Worm (Caenorhabditis elegans): ENCODE data around the gene nhr-63.

nhr-63 gene

ce11 chrV:15982733-15983344 is 19.5 kb upstream of the nhr-63 start, which contains the start of the genes fbxa-99 and F36G9.13 (continued):
- TF ChIP-seq daf-12 (tag; optimal IDR thresholded peaks at IDR 0.05), result no peak
- peak; percentile 41 for TF ChIP-seq dmd-6 (GFP tag; IDR thresholded peaks at IDR 0.05)
- peak; percentile 21 for TF ChIP-seq hlh-11 (tag; optimal IDR thresholded peaks at IDR 0.05)
- TF ChIP-seq pha-4 (GFP tag; IDR thresholded peaks at IDR 0.05), result no peak
- no peak for TF ChIP-seq pha-4 (tag; optimal IDR thresholded peaks at IDR 0.05)
- no peak for TF ChIP-seq tag-97 (GFP tag; IDR thresholded peaks at IDR 0.05)
- no peak for TF ChIP-seq madf-9 (GFP tag; conservative IDR thresholded peaks at IDR 0.05)
- TF ChIP-seq daf-8 (GFP tag; IDR thresholded peaks at IDR 0.05), result no peak
- no peak for TF ChIP-seq unc-130 (GFP tag; optimal IDR thresholded peaks at IDR 0.05)

- no peak for TF ChIP-seq nhr-6 (tag; optimal IDR thresholded peaks at IDR 0.05)
- TF ChIP-seq nhr-237 (tag; optimal IDR thresholded peaks at IDR 0.05), result no peak
- TF ChIP-seq aha-1 (tag), result peak; percentile 15
Measured at ce11 chrV:15988074-15988473, 14.3 kb upstream of the nhr-63 start, which contains the start of gene F36G9.15. Gene F36G9.15, minus strand, starts transcription at chrV:15988174.

- peak; percentile 2 for TF ChIP-seq aha-1 (tag)
Measured at ce11 chrV:15991850-15992249, 10.5 kb upstream of the nhr-63 start, which contains the start of gene C06C6.7. Gene C06C6.7, plus strand, starts transcription at chrV:15992150.

- no peak for TF ChIP-seq daf-8 (GFP tag; IDR thresholded peaks at IDR 0.05)
- peak; percentile 24 for TF ChIP-seq aha-1 (tag)
- TF ChIP-seq snpc-4 (tag; optimal IDR thresholded peaks at IDR 0.05), result no peak
- no peak for TF ChIP-seq set-16 (GFP tag; IDR thresholded peaks at IDR 0.05)
- no peak for TF ChIP-seq F44E2.7 (GFP tag; IDR thresholded peaks at IDR 0.05)
- TF ChIP-seq nhr-102 (tag; optimal IDR thresholded peaks at IDR 0.05), result no peak
- TF ChIP-seq mdl-1 (tag; optimal IDR thresholded peaks at IDR 0.05), result no peak
- TF ChIP-seq zip-11 (GFP tag; IDR thresholded peaks at IDR 0.05), result no peak
Measured at ce11 chrV:15996655-15997186, 5.7 kb upstream of the nhr-63 start, which contains the start of the genes C06C6.9 and C06C6.8. Gene C06C6.9, minus strand, starts transcription at chrV:15996755. Gene C06C6.8, plus strand, starts transcription at chrV:15997136.

- TF ChIP-seq F10B5.3 (tag; optimal IDR thresholded peaks at IDR 0.05) (no peak), mdl-1 (tag; optimal IDR thresholded peaks at IDR 0.05) (peak; percentile 1 to 73), daf-19 (GFP tag; conservative IDR thresholded peaks at IDR 0.05) (0 out of 2 replicates have a peak, but pooled peaks have one; percentile 51), nhr-77 (tag; optimal IDR thresholded peaks at IDR 0.05) (peak; percentile 66), Y48G9A.11 (GFP tag; IDR thresholded peaks at IDR 0.05) (no peak), ztf-11 (tag; optimal IDR thresholded peaks at IDR 0.05) (no peak), nhr-10 (tag; optimal IDR thresholded peaks at IDR 0.05) (no peak), dmd-6 (GFP tag; IDR thresholded peaks at IDR 0.05) (peak; percentile 90), mxl-3 (GFP tag; optimal IDR thresholded peaks at IDR 0.05) (peak; percentile 14), nhr-48 (tag; optimal IDR thresholded peaks at IDR 0.05) (peak; percentile 44), lin-15B (tag; optimal IDR thresholded peaks at IDR 0.05) (no peak), attf-4 (tag; optimal IDR thresholded peaks at IDR 0.05) (no peak), dve-1 (tag; optimal IDR thresholded peaks at IDR 0.05; ENCODE audit: insufficient read depth) (peak; percentile 85), F44E2.7 (GFP tag; IDR thresholded peaks at IDR 0.05) (no peak), jun-1 (tag; optimal IDR thresholded peaks at IDR 0.05) (peak; percentile 18), unc-62 (GFP tag; optimal IDR thresholded peaks at IDR 0.05 in 1 of 2) (peak in 1 of 2 experiments; percentile 1), unc-62 (tag; optimal IDR thresholded peaks at IDR 0.05) (no peak), pha-4 (GFP tag; IDR thresholded peaks at IDR 0.05) (no peak), pha-4 (tag; optimal IDR thresholded peaks at IDR 0.05) (peak; percentile 86), dpl-1 (GFP tag; optimal IDR thresholded peaks at IDR 0.05) (peak; percentile 31), nhr-42 (GFP tag; IDR thresholded peaks at IDR 0.05) (no peak), snpc-1.2 (GFP tag; IDR thresholded peaks at IDR 0.05) (no peak), nhr-111 (GFP tag; optimal IDR thresholded peaks at IDR 0.05) (no peak), ceh-28 (tag; optimal IDR thresholded peaks at IDR 0.05) (no peak), madf-9 (GFP tag; conservative IDR thresholded peaks at IDR 0.05) (no peak), spr-3 (GFP tag; optimal IDR thresholded peaks at IDR 0.05) (no peak), mep-1 (tag; optimal IDR thresholded peaks at IDR 0.05) (no peak), mes-2 (tag; optimal IDR thresholded peaks at IDR 0.05; ENCODE audit: poor library complexity, severe bottlenecking) (no peak), lsy-2 (tag; optimal IDR thresholded peaks at IDR 0.05) (no peak), lin-1 (GFP tag; IDR thresholded peaks at IDR 0.05) (no peak), pqm-1 (tag; optimal IDR thresholded peaks at IDR 0.05) (peak; percentile 35)
Measured at ce11 chrV:16000433-16000832, 2.0 kb upstream of the nhr-63 start, which contains the start of gene nhr-50. Gene nhr-50, minus strand, starts transcription at chrV:16000631.

Data from whole organism, L4 larva.